Worm (Caenorhabditis elegans) whole organism, L3 larva: ENCODE results near the gene pals-32.

Experiments used
- lin-15B ChIP-seq: fragments of 150-350 bp; optimal IDR thresholded peaks from 2 replicates; lab custom pipeline; 2014; ENCODE audit warnings: missing biosample characterization, missing genetic modification characterization
- pqm-1 ChIP-seq: fragments of 150-350 bp; optimal IDR thresholded peaks from 2 replicates; lab custom pipeline; 2017; ENCODE audit warnings: missing biosample characterization, missing genetic modification characterization, inconsistent platforms
- unc-39 ChIP-seq: sonication (generic microtip); optimal IDR thresholded peaks from 4 replicates; lab custom pipeline; 2017; ENCODE audit warnings: missing biosample characterization, missing genetic modification characterization

- TF ChIP-seq pqm-1 (tag; lab: Kevin White, UChicago) (no peak), lin-15B (tag; lab: Kevin White, UChicago) (no peak), unc-39 (no peak)
Measured at ce11 chrV:2876188-2876831, 20.1 kb upstream of the pals-32 start.
